Fruit fly (Drosophila melanogaster): Measurements from ENCODE around the gene CG5078.
A peak's percentile ranks its signal among the peaks of the same experiment; 100 is the strongest.

The CG5078 gene

DNA sequence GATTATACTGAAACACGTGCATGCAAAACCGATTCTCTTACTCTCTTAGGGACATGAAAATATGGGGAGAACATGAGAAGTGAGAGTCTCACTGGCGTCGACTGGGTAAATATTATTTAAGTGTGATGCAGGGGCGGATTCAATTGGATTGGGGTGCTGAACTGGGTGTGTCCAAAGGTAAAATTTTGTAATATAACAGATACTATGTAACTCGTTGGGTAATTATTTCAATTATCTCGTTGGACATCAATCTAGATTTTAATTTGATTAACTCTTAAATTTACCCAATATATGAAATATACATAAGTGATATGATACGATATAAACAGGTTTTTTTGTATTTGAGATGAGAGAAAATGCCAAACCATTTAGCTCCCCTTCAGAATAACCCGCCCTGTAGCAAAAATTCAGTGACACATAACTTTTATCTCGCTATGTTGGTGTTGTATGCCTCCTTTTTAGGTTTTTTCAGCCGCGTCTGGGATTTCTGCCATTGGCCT is 2.4 kb downstream of the CG5078 start (continued):
- TF ChIP-seq CG12219 (GFP tag; optimal IDR thresholded peaks at IDR 0.05): peak; percentile 83
- TF ChIP-seq prd (optimal IDR thresholded peaks at IDR 0.05): no peak
- TF ChIP-seq prd (GFP tag; IDR thresholded peaks at IDR 0.05): peak; percentile 96
- TF ChIP-seq croc (GFP tag; conservative IDR thresholded peaks at IDR 0.05): peak; percentile 84
- TF ChIP-seq Ada2b (GFP tag; IDR thresholded peaks at IDR 0.05): peak; percentile 94
- TF ChIP-seq Atf-2 (GFP tag; optimal IDR thresholded peaks at IDR 0.05): peak; percentile 83
- TF ChIP-seq NFAT (GFP tag; IDR thresholded peaks at IDR 0.05): peak; percentile 98
- TF ChIP-seq chn (GFP tag; optimal IDR thresholded peaks at IDR 0.05): peak; percentile 91
- TF ChIP-seq Sox100B (GFP tag; optimal IDR thresholded peaks at IDR 0.05): peak; percentile 88
- no peak for TF ChIP-seq CG15479 (GFP tag; optimal IDR thresholded peaks at IDR 0.05)
- peak; percentile 93 for TF ChIP-seq grau (tag; optimal IDR thresholded peaks at IDR 0.05)
- TF ChIP-seq wek (GFP tag; optimal IDR thresholded peaks at IDR 0.05): peak; percentile 60
- peak; percentile 1 for TF ChIP-seq CG7271 (tag; optimal IDR thresholded peaks at IDR 0.05)
- TF ChIP-seq cato (GFP tag; optimal IDR thresholded peaks at IDR 0.05; ENCODE audit: borderline replicate concordance): peak; percentile 79
- TF ChIP-seq CG4282 (GFP tag; optimal IDR thresholded peaks at IDR 0.05): peak; percentile 60
- peak; percentile 60 for TF ChIP-seq Sry-δ (GFP tag; optimal IDR thresholded peaks at IDR 0.05)
- peak; percentile 91 for TF ChIP-seq CG15696 (tag; optimal IDR thresholded peaks at IDR 0.05)
- TF ChIP-seq ase (GFP tag; IDR thresholded peaks at IDR 0.05): peak; percentile 84; the same call in 2 of the 3 replicates
- TF ChIP-seq CG9817 (tag; optimal IDR thresholded peaks at IDR 0.05): peak; percentile 95
- TF ChIP-seq insv (GFP tag; optimal IDR thresholded peaks at IDR 0.05): peak in 1 of 2 experiments; percentile 56
- TF ChIP-seq Fer3 (tag; optimal IDR thresholded peaks at IDR 0.05): peak; percentile 96
- no peak for TF ChIP-seq tll (GFP tag; optimal IDR thresholded peaks at IDR 0.05)
- peak; percentile 79 for TF ChIP-seq Myb (GFP tag; optimal IDR thresholded peaks at IDR 0.05)
- TF ChIP-seq zfh1 (GFP tag; IDR thresholded peaks at IDR 0.05): peak; percentile 92
- peak; percentile 93 for TF ChIP-seq Chrac-16 (GFP tag; optimal IDR thresholded peaks at IDR 0.05)
- peak; percentile 79 for TF ChIP-seq CG3995 (GFP tag; optimal IDR thresholded peaks at IDR 0.05)
- peak; percentile 81 for TF ChIP-seq ash1 (GFP tag; optimal IDR thresholded peaks at IDR 0.05)
- no peak for TF ChIP-seq fru (optimal IDR thresholded peaks at IDR 0.05)
- peak; percentile 40 for TF ChIP-seq CG12236 (GFP tag; optimal IDR thresholded peaks at IDR 0.05)
- peak; percentile 95 for TF ChIP-seq CG11085 (GFP tag; IDR thresholded peaks at IDR 0.05)
- no peak; the same call in 1 of the 2 replicates for TF ChIP-seq Drgx (GFP tag; IDR thresholded peaks at IDR 0.05)
- TF ChIP-seq HLH54F (GFP tag; optimal IDR thresholded peaks at IDR 0.05): peak; percentile 96
- TF ChIP-seq Fer2 (tag; optimal IDR thresholded peaks at IDR 0.05): peak; percentile 93
- TF ChIP-seq lilli (GFP tag; optimal IDR thresholded peaks at IDR 0.05): peak; percentile 98
- TF ChIP-seq esg (GFP tag; conservative IDR thresholded peaks at IDR 0.05): peak; percentile 91
- TF ChIP-seq CG8281 (tag; optimal IDR thresholded peaks at IDR 0.05): peak; percentile 76
- peak; percentile 91 for TF ChIP-seq so (GFP tag; IDR thresholded peaks at IDR 0.05)
- TF ChIP-seq Side (GFP tag; optimal IDR thresholded peaks at IDR 0.05): peak; percentile 87
- TF ChIP-seq jing (GFP tag; optimal IDR thresholded peaks at IDR 0.05): peak; percentile 80
- TF ChIP-seq tup (GFP tag; optimal IDR thresholded peaks at IDR 0.05): peak; percentile 80
- TF ChIP-seq Hr51 (GFP tag; optimal IDR thresholded peaks at IDR 0.05): peak; percentile 88 to 90
- peak; percentile 13 for TF ChIP-seq ac (GFP tag; optimal IDR thresholded peaks at IDR 0.05)
- TF ChIP-seq B-H1 (GFP tag; IDR thresholded peaks at IDR 0.05): peak; percentile 84
- TF ChIP-seq org-1 (GFP tag; optimal IDR thresholded peaks at IDR 0.05): peak; percentile 89
- no peak for TF ChIP-seq Sin3A (optimal IDR thresholded peaks at IDR 0.05)
- peak; percentile 60 for TF ChIP-seq CG2202 (tag; optimal IDR thresholded peaks at IDR 0.05)
- peak; percentile 92 for TF ChIP-seq ems (GFP tag; optimal IDR thresholded peaks at IDR 0.05)
- TF ChIP-seq Deaf1 (tag; optimal IDR thresholded peaks at IDR 0.05): no peak
- peak; percentile 63; the same call in 2 of the 3 replicates for TF ChIP-seq knrl (GFP tag; IDR thresholded peaks at IDR 0.05; ENCODE audit: partially characterized antibody)
- peak; percentile 65 for TF ChIP-seq Bgb (GFP tag; IDR thresholded peaks at IDR 0.05; ENCODE audit: partially characterized antibody)
- no peak; the same call in 1 of the 2 replicates for TF ChIP-seq CG42726 (GFP tag; IDR thresholded peaks at IDR 0.05; ENCODE audit: partially characterized antibody)
